Worm (Caenorhabditis elegans) whole organism, L4 larva: ENCODE results near the gene clec-48.

Source experiments
- D1046.2 ChIP-seq: fragments of 200-800 bp; sonication (Bioruptor generic); IDR thresholded peaks from 2 replicates; pipeline ENCODE4 v1.3.6; 2022; ENCODE audit warnings: missing genetic modification characterization, missing compliant biosample characterization
- F10B5.3 ChIP-seq: sonication (generic microtip); optimal IDR thresholded peaks from 2 replicates; lab custom pipeline; 2016; ENCODE audit warnings: mild to moderate bottlenecking, missing genetic modification characterization, missing compliant biosample characterization
- F49E8.2 ChIP-seq: sonication (generic microtip); optimal IDR thresholded peaks from 2 replicates; lab custom pipeline; 2016; ENCODE audit warnings: missing compliant biosample characterization, mild to moderate bottlenecking, missing genetic modification characterization, borderline replicate concordance
- Y105C5A.15 ChIP-seq: fragments of 200-800 bp; sonication (Bioruptor generic); IDR thresholded peaks from 2 replicates; pipeline ENCODE4 v1.3.6; 2022; ENCODE audit warnings: missing genetic modification characterization, missing compliant biosample characterization
- Y5F2A.4 ChIP-seq: fragments of 200-800 bp; sonication (Bioruptor generic); optimal IDR thresholded peaks from 2 replicates; lab custom pipeline; 2018; ENCODE audit warnings: mild to moderate bottlenecking, missing genetic modification characterization, missing compliant biosample characterization
- Y75B8A.6 ChIP-seq: fragments of 200-800 bp; sonication (Bioruptor generic); IDR thresholded peaks from 2 replicates; pipeline ENCODE4 v1.3.6; 2022; ENCODE audit warnings: missing genetic modification reagents, missing genetic modification characterization, missing compliant biosample characterization
- ZK337.2 ChIP-seq: fragments of 200-800 bp; sonication (Bioruptor generic); IDR thresholded peaks from 2 replicates; pipeline ENCODE4 v1.3.6; 2022; ENCODE audit warnings: missing genetic modification reagents, missing genetic modification characterization, missing compliant biosample characterization
- ZK546.5 ChIP-seq, 2 experiments: sonication (generic microtip); optimal IDR thresholded peaks; 2 replicates each; lab custom pipeline; 2017; ENCODE audit warnings: missing biosample characterization in 2 of 2, missing genetic modification characterization in 2 of 2
- aha-1 ChIP-seq: fragments of 150-350 bp; peaks from one replicate; lab custom pipeline; 2014; ENCODE audit warnings: missing biosample characterization, missing genetic modification characterization
- aly-2 ChIP-seq: sonication (generic microtip); optimal IDR thresholded peaks from 2 replicates; lab custom pipeline; 2018; ENCODE audit warnings: missing biosample characterization, missing genetic modification characterization
- arid-1 ChIP-seq: fragments of 200-800 bp; sonication (Bioruptor generic); conservative IDR thresholded peaks from 2 replicates; pipeline ENCODE4 v1.3.6; 2022; ENCODE audit warnings: missing genetic modification reagents, missing genetic modification characterization, missing compliant biosample characterization
- attf-4 ChIP-seq: sonication (generic microtip); optimal IDR thresholded peaks from 3 replicates; lab custom pipeline; 2017; ENCODE audit warnings: missing biosample characterization, missing genetic modification characterization
- ceh-20 ChIP-seq: fragments of 200-800 bp; sonication (Bioruptor generic); IDR thresholded peaks from 2 replicates; pipeline ENCODE4 v1.3.6; 2022; ENCODE audit warnings: missing genetic modification reagents, missing genetic modification characterization, missing compliant biosample characterization
- ceh-32 ChIP-seq: sonication (generic microtip); optimal IDR thresholded peaks from 2 replicates; lab custom pipeline; 2016; ENCODE audit warnings: mild to moderate bottlenecking, missing genetic modification characterization, missing compliant biosample characterization; ENCODE audit not compliant: poor library complexity
- ctbp-1 ChIP-seq: fragments of 200-800 bp; sonication (Bioruptor generic); IDR thresholded peaks from 2 replicates; pipeline ENCODE4 v1.3.6; 2022; ENCODE audit warnings: missing genetic modification reagents, missing genetic modification characterization, missing compliant biosample characterization
- daf-19 ChIP-seq: fragments of 200-800 bp; sonication (Bioruptor generic); conservative IDR thresholded peaks from 2 replicates; pipeline ENCODE4 v1.3.6; 2022; ENCODE audit warnings: missing genetic modification characterization, missing compliant biosample characterization
- dmd-6 ChIP-seq: fragments of 200-800 bp; sonication (Bioruptor generic); IDR thresholded peaks from 2 replicates; pipeline ENCODE4 v1.3.6; 2022; ENCODE audit warnings: missing genetic modification reagents, missing genetic modification characterization, missing compliant biosample characterization
- dve-1 ChIP-seq: sonication (generic microtip); optimal IDR thresholded peaks from 2 replicates; lab custom pipeline; 2017; ENCODE audit warnings: antibody characterized with exemption, mild to moderate bottlenecking, missing genetic modification characterization, missing compliant biosample characterization; ENCODE audit not compliant: insufficient read depth
- fos-1 ChIP-seq: fragments of 150-350 bp; optimal IDR thresholded peaks from 2 replicates; lab custom pipeline; 2014; ENCODE audit warnings: missing biosample characterization, missing genetic modification characterization
- hlh-11 ChIP-seq: fragments of 200-800 bp; sonication (Bioruptor generic); optimal IDR thresholded peaks from 2 replicates; lab custom pipeline; 2018; ENCODE audit warnings: mild to moderate bottlenecking, missing genetic modification characterization, missing compliant biosample characterization
- hlh-30 ChIP-seq: sonication (generic microtip); optimal IDR thresholded peaks from 2 replicates; lab custom pipeline; 2017; ENCODE audit warnings: antibody characterized with exemption, mild to moderate bottlenecking, missing genetic modification characterization, missing compliant biosample characterization; ENCODE audit not compliant: insufficient read depth
- jun-1 ChIP-seq: fragments of 150-350 bp; optimal IDR thresholded peaks from 2 replicates; lab custom pipeline; 2014; ENCODE audit warnings: missing biosample characterization, missing genetic modification reagents, missing genetic modification characterization
- lin-1 ChIP-seq: fragments of 200-800 bp; sonication (Bioruptor generic); IDR thresholded peaks from 2 replicates; pipeline ENCODE4 v1.3.6; 2022; ENCODE audit warnings: missing genetic modification reagents, missing genetic modification characterization, missing compliant biosample characterization
- lin-13 ChIP-seq: fragments of 150-350 bp; optimal IDR thresholded peaks from 2 replicates; lab custom pipeline; 2014; ENCODE audit warnings: missing biosample characterization, missing genetic modification reagents, missing genetic modification characterization
- lin-29 ChIP-seq: fragments of 200-800 bp; sonication (Bioruptor generic); IDR thresholded peaks from 2 replicates; pipeline ENCODE4 v1.3.6; 2022; ENCODE audit warnings: missing genetic modification reagents, missing genetic modification characterization, missing compliant biosample characterization
- lin-39 ChIP-seq: fragments of 150-350 bp; optimal IDR thresholded peaks from 2 replicates; lab custom pipeline; 2014; ENCODE audit warnings: missing biosample characterization, missing genetic modification reagents, missing genetic modification characterization
- madf-5 ChIP-seq, 2 experiments: fragments of 200-800 bp; sonication (Bioruptor generic); IDR thresholded peaks; 2 replicates each; pipeline ENCODE4 v1.3.6; 2022; ENCODE audit warnings: missing compliant biosample characterization in 2 of 2, missing genetic modification characterization in 2 of 2
- madf-9 ChIP-seq: fragments of 200-800 bp; sonication (Bioruptor generic); conservative IDR thresholded peaks from 2 replicates; pipeline ENCODE4 v1.3.6; 2022; ENCODE audit warnings: missing genetic modification reagents, missing genetic modification characterization, missing compliant biosample characterization
- mep-1 ChIP-seq: fragments of 150-350 bp; sonication (generic microtip); optimal IDR thresholded peaks from 3 replicates; lab custom pipeline; 2014; ENCODE audit warnings: missing biosample characterization, missing genetic modification characterization
- mes-2 ChIP-seq: sonication (generic microtip); optimal IDR thresholded peaks from 2 replicates; lab custom pipeline; 2016; ENCODE audit warnings: missing genotype, mild to moderate bottlenecking, missing genetic modification characterization, missing compliant biosample characterization; ENCODE audit not compliant: poor library complexity, severe bottlenecking
- nhr-25 ChIP-seq: sonication (generic microtip); optimal IDR thresholded peaks from 2 replicates; lab custom pipeline; 2017; ENCODE audit warnings: missing genetic modification characterization, mild to moderate bottlenecking, missing compliant biosample characterization, antibody characterized with exemption, moderate library complexity, borderline replicate concordance; ENCODE audit not compliant: insufficient read depth
- nhr-28 ChIP-seq: fragments of 150-350 bp; optimal IDR thresholded peaks from 2 replicates; lab custom pipeline; 2014; ENCODE audit warnings: missing biosample characterization, missing genetic modification characterization
- nhr-42 ChIP-seq: fragments of 200-800 bp; sonication (Bioruptor generic); IDR thresholded peaks from 2 replicates; pipeline ENCODE4 v1.3.6; 2022; ENCODE audit warnings: missing genetic modification characterization, missing compliant biosample characterization
- nhr-48 ChIP-seq: sonication (generic microtip); optimal IDR thresholded peaks from 2 replicates; lab custom pipeline; 2016; ENCODE audit warnings: mild to moderate bottlenecking, missing genetic modification characterization, missing compliant biosample characterization
- pha-4 ChIP-seq, 2 experiments: fragments of 150-350 bp in 1 of 2; fragments of 200-800 bp in 1 of 2; sonication (Bioruptor generic) in 1 of 2; IDR thresholded peaks in 1 of 2; optimal IDR thresholded peaks in 1 of 2; 2 replicates each; pipeline versions ENCODE4 v1.3.6 to Lab custom; 2014 to 2022; ENCODE audit warnings: missing genetic modification characterization in 2 of 2, missing genetic modification reagents in 2 of 2, missing biosample characterization in 1 of 2, missing compliant biosample characterization in 1 of 2
- php-3 ChIP-seq: fragments of 200-800 bp; sonication (Bioruptor generic); IDR thresholded peaks from 2 replicates; pipeline ENCODE4 v1.3.6; 2022; ENCODE audit warnings: missing genetic modification reagents, missing genetic modification characterization, missing compliant biosample characterization
- pqm-1 ChIP-seq: sonication (generic microtip); optimal IDR thresholded peaks from 2 replicates; lab custom pipeline; 2017; ENCODE audit warnings: missing biosample characterization, missing genetic modification characterization
- set-16 ChIP-seq: fragments of 200-800 bp; sonication (Bioruptor generic); IDR thresholded peaks from 2 replicates; pipeline ENCODE4 v1.3.6; 2022; ENCODE audit warnings: missing genetic modification reagents, missing genetic modification characterization, missing compliant biosample characterization
- skn-1 ChIP-seq: fragments of 150-350 bp; optimal IDR thresholded peaks from 2 replicates; lab custom pipeline; 2014; ENCODE audit warnings: missing biosample characterization, missing genetic modification characterization
- snpc-1.2 ChIP-seq: fragments of 200-800 bp; sonication (Bioruptor generic); IDR thresholded peaks from 2 replicates; pipeline ENCODE4 v1.3.6; 2022; ENCODE audit warnings: missing genetic modification reagents, missing genetic modification characterization, missing compliant biosample characterization
- snpc-4 ChIP-seq: fragments of 150-350 bp; optimal IDR thresholded peaks from 2 replicates; lab custom pipeline; 2014; ENCODE audit warnings: missing biosample characterization, missing genetic modification characterization
- unc-62 ChIP-seq, 3 experiments: fragments of 150-350 bp in 1 of 3; sonication (generic microtip); optimal IDR thresholded peaks in 2 of 3; peaks in 1 of 3; 1 replicate in 1 of 3; 2 replicates in 2 of 3; lab custom pipeline; 2014 to 2017; ENCODE audit warnings: missing biosample characterization in 3 of 3, missing genetic modification characterization in 3 of 3, missing genetic modification reagents in 3 of 3, missing genotype in 1 of 3
- zfp-2 ChIP-seq: sonication (generic microtip); optimal IDR thresholded peaks from 2 replicates; lab custom pipeline; 2016; ENCODE audit warnings: mild to moderate bottlenecking, missing genetic modification characterization, missing compliant biosample characterization

Gene clec-48

DNA sequence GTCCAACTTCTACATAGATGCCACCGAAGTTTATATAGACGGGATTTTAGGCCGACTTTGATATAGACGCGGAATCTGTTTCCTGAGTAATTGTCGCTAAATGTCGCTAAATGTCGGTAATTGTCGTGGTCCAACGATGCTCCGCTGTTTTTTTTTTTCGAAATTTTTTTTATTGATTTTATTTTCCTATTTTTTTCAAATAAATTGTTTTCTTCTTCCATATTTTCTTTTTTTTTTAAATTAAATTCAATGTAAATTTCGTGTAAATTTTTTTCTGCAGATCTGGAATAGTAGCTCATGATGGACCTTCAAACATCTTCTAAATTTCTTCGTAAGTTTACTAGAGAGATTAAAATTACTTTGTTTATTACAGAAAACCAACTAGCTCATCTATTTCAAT is 27.1 kb downstream of the clec-48 start, which contains the start of gene C31G12.3:
Gene C31G12.3, plus strand, starts transcription at position 301 of the 400 bp plus-strand sequence.
- no peak for TF ChIP-seq aly-2 (tag; lab: Kevin White, UChicago)
- no peak for TF ChIP-seq mes-2 (tag; lab: Kevin White, UChicago)
- no peak for TF ChIP-seq arid-1
- TF ChIP-seq set-16 (GFP tag; lab: Robert Waterston, UW), result no peak
- no peak for TF ChIP-seq attf-4 (tag; lab: Kevin White, UChicago)
- no peak for TF ChIP-seq daf-19 (GFP tag; lab: Robert Waterston, UW)
- TF ChIP-seq Y5F2A.4 (GFP tag; lab: Kevin White, UChicago), result no peak
- no peak for TF ChIP-seq lin-1 (GFP tag; lab: Robert Waterston, UW)
- TF ChIP-seq nhr-25 (tag; lab: Kevin White, UChicago), result no peak
- TF ChIP-seq unc-62 (GFP tag; optimal IDR thresholded peaks at IDR 0.05 in 1 of 2; lab: Kevin White, UChicago), result no peak
- TF ChIP-seq unc-62 (tag; optimal IDR thresholded peaks at IDR 0.05; lab: Kevin White, UChicago), result no peak
- no peak for TF ChIP-seq snpc-4 (tag; lab: Kevin White, UChicago)
- no peak for TF ChIP-seq php-3
- TF ChIP-seq zfp-2 (tag; lab: Kevin White, UChicago), result no peak
- no peak for TF ChIP-seq hlh-30 (tag; lab: Kevin White, UChicago)
- no peak for TF ChIP-seq hlh-11 (tag; lab: Kevin White, UChicago)
- no peak for TF ChIP-seq snpc-1.2 (GFP tag; lab: Robert Waterston, UW)
- no peak for TF ChIP-seq ctbp-1 (GFP tag; lab: Robert Waterston, UW)
- TF ChIP-seq Y105C5A.15 (GFP tag; lab: Robert Waterston, UW), result no peak
- no peak for TF ChIP-seq ceh-20 (GFP tag; lab: Robert Waterston, UW)

DNA sequence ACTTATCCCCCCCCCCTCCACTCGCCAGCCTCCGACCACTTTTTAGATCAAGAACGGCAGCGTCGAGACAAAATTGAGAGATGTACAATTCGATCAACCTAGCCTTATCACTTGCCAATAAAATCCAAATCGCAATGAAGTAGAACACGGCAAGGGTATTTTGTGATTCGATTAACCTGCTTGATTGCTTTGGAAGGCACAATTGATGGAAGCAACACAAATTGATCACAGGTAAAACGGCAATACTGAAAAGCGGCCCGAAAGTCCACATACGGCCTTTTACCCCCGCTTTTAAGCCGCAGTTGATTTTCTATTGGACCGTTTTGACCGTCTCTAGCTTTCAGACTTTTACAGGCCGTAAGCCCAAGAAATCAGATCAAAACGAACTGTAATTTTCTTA is 30.5 kb downstream of the clec-48 start, which contains the start of gene clec-245:
Gene clec-245, minus strand, starts transcription at position 101 of the 400 bp plus-strand sequence.
- peak; percentile 84 for TF ChIP-seq aha-1
- no peak for TF ChIP-seq madf-9 (GFP tag; lab: Robert Waterston, UW)

DNA sequence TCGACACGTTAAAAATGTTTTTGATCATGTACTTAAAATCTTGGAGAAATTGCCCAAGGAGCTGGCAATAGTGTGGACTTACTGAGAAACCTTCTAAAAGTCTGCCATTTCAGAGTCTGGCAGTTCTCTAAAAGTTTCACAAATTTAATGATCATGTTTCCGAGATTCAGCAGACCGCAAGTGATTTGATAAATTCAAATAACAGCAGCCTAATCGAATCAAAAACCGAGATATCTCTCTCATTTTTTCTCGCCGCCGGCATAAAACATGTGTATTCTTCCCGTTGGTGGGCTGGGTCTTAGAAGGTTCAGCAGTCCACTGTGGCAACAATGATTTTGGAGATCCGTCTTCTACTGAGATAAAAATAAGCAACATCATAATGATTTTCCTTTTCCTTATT is 31.4 kb downstream of the clec-48 start, which contains the start of gene clec-246:
Gene clec-246, plus strand, starts transcription at position 301 of the 400 bp plus-strand sequence.
- TF ChIP-seq F49E8.2 (tag; lab: Kevin White, UChicago) (no peak), jun-1 (tag; lab: Kevin White, UChicago) (no peak), lin-39 (tag; lab: Kevin White, UChicago) (no peak), snpc-4 (tag; lab: Kevin White, UChicago) (no peak), nhr-42 (GFP tag; lab: Robert Waterston, UW) (no peak), madf-5 (GFP tag; IDR thresholded peaks at IDR 0.05; lab: Robert Waterston, UW) (no peak), dve-1 (tag; lab: Kevin White, UChicago) (no peak), lin-29 (GFP tag; lab: Robert Waterston, UW) (no peak), lin-13 (no peak), nhr-48 (tag; lab: Kevin White, UChicago) (no peak), ZK546.5 (tag; optimal IDR thresholded peaks at IDR 0.05; lab: Kevin White, UChicago) (no peak), F10B5.3 (tag; lab: Kevin White, UChicago) (no peak), mep-1 (tag; lab: Kevin White, UChicago) (no peak)

DNA sequence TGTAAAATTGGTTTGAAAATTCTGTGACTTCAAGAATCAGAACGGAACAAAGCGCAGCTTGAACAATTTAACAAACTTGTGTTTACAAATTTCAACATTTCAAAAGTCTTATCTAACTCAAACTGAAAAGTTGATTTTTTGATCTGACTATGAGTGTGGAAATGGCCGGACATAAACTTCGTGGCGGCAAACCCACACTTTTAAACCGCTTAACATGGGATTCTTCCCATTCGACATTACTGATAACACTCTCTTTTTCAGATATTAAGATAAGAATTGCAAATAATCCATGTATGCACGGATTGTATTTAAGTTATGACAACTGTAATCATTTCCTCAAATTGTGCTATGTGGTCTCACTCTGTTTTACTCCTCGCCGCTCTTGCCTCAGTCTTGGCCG is 33.3 kb downstream of the clec-48 start, which contains the start of gene clec-42:
Gene clec-42, plus strand, starts transcription at position 285 of the 400 bp plus-strand sequence.
- TF ChIP-seq pqm-1 (peak; percentile 35), pha-4 (GFP tag; IDR thresholded peaks at IDR 0.05; lab: Robert Waterston, UW) (no peak), pha-4 (tag; optimal IDR thresholded peaks at IDR 0.05; lab: Kevin White, UChicago) (no peak), nhr-28 (tag; lab: Kevin White, UChicago) (peak; percentile 38), skn-1 (no peak), Y75B8A.6 (no peak), dmd-6 (no peak), nhr-25 (tag; lab: Kevin White, UChicago) (no peak), D1046.2 (no peak), fos-1 (no peak), ceh-32 (tag; lab: Kevin White, UChicago) (no peak), mes-2 (tag; lab: Kevin White, UChicago) (no peak), ZK337.2 (GFP tag; lab: Robert Waterston, UW) (no peak), jun-1 (tag; lab: Kevin White, UChicago) (no peak)
- TF ChIP-seq, all 104 proteins: peak for 2
